Worm (Caenorhabditis elegans): ENCODE measurements around the gene rig-4.

ce11 chrIV:7961889-7962342, 42.0 kb downstream of the rig-4 start:
- TF ChIP-seq T07F8.4 (tag; optimal IDR thresholded peaks at IDR 0.05) (peak; percentile 20), dpff-1 (tag; optimal IDR thresholded peaks at IDR 0.05) (peak; percentile 79), unc-130 (GFP tag; optimal IDR thresholded peaks at IDR 0.05) (peak; percentile 52), ceh-27 (GFP tag; optimal IDR thresholded peaks at IDR 0.05) (no peak), unc-62 (GFP tag; optimal IDR thresholded peaks at IDR 0.05) (no peak), hrde-1 (tag; optimal IDR thresholded peaks at IDR 0.05; ENCODE audit: borderline replicate concordance) (peak; percentile 89), sptf-2 (GFP tag; optimal IDR thresholded peaks at IDR 0.05) (no peak), ama-1 (optimal IDR thresholded peaks at IDR 0.05) (no peak), ama-1 (GFP tag; optimal IDR thresholded peaks at IDR 0.05) (no peak), pha-4 (tag; optimal IDR thresholded peaks at IDR 0.05) (no peak), lsl-1 (GFP tag; optimal IDR thresholded peaks at IDR 0.05) (peak; percentile 55), rpc-1 (optimal IDR thresholded peaks at IDR 0.05) (no peak), rpc-1 (tag; optimal IDR thresholded peaks at IDR 0.05) (peak; percentile 4), snpc-4 (GFP tag; optimal IDR thresholded peaks at IDR 0.05) (peak; percentile 11), snpc-4 (tag; optimal IDR thresholded peaks at IDR 0.05) (peak in 1 of 4 experiments; percentile 47), xnd-1 (tag; optimal IDR thresholded peaks at IDR 0.05) (peak; percentile 53), mel-28 (tag; optimal IDR thresholded peaks at IDR 0.05; ENCODE audit: borderline replicate concordance) (no peak)
